Worm (Caenorhabditis elegans): Measurements from ENCODE around the gene T21C9.13.

The T21C9.13 gene

ce11 chrV:10598670-10599154, 1.6 kb downstream of the T21C9.13 start, which contains the start of gene scpl-4:
TSS of gene scpl-4 (plus strand) at chrV:10599104.
- TF ChIP-seq blmp-1 (tag; optimal IDR thresholded peaks at IDR 0.05) = peak; percentile 12
- TF ChIP-seq aha-1 (tag; optimal IDR thresholded peaks at IDR 0.05) = no peak
- TF ChIP-seq C04F5.9 (tag; optimal IDR thresholded peaks at IDR 0.05) = no peak
- no peak for TF ChIP-seq unc-62 (GFP tag; optimal IDR thresholded peaks at IDR 0.05)
- no peak for TF ChIP-seq mab-9 (GFP tag; IDR thresholded peaks at IDR 0.05)
- no peak for TF ChIP-seq fkh-10 (GFP tag; optimal IDR thresholded peaks at IDR 0.05)
- TF ChIP-seq lin-35 (GFP tag; optimal IDR thresholded peaks at IDR 0.05) = peak in 1 of 2 experiments; percentile 26
- no peak for TF ChIP-seq lin-15B (tag; optimal IDR thresholded peaks at IDR 0.05)
- no peak for TF ChIP-seq ceh-90 (tag; optimal IDR thresholded peaks at IDR 0.05)
- TF ChIP-seq dpl-1 (GFP tag; optimal IDR thresholded peaks at IDR 0.05) = peak in 1 of 3 experiments; percentile 30
- no peak for TF ChIP-seq jun-1 (tag; optimal IDR thresholded peaks at IDR 0.05)
- peak in 1 of 2 experiments; percentile 1 for TF ChIP-seq efl-1 (optimal IDR thresholded peaks at IDR 0.05)
- no peak for TF ChIP-seq efl-1 (GFP tag; optimal IDR thresholded peaks at IDR 0.05 in 1 of 2)
- no peak for TF ChIP-seq mep-1 (tag; optimal IDR thresholded peaks at IDR 0.05)
- no peak for TF ChIP-seq pqm-1 (tag; optimal IDR thresholded peaks at IDR 0.05)

DNA sequence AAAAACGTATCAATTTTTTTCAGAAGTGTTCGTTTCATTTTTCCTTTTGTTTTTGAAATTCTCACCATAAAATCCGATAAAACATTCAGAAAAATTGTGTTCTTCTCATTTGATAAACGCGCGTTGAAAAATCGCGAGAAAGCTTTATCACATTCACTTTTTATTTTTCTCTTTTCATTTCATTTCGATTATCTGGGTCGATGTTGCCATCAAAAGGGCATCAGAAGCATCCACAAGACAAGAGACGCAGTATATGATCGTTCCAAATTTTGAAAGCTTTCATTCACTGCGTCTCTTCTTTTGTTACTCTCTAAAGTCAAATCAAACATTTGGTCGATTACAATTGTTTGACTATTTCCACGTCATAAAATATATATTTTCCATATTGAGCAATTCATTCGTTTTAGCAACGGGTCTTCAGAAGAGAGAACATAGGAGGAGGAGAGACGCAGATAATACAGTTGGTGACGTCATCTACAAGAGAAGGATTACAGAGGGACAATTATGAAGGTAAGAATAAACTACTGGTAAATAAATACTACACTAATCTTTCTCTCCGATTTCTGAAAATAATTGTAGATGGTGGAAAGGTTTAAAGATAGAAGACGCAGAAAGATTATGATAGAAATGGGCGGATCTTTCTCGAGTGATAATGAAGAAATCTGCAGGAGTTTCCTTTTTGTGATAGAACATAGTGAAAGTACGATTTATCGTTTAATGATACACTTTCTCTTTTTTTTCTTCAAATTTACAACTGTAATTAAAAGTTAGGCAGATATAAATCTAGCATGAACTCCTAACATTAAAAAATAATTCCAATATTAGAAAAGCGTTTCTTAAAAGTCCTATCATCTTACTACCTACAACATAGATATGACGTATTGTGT, 5.2 kb downstream of the T21C9.13 start, which contains the start of gene H27A22.1:
H27A22.1 (plus strand) TSS at position 505 of the 887 bp plus-strand sequence.
- TF ChIP-seq blmp-1 (tag; optimal IDR thresholded peaks at IDR 0.05) (peak; percentile 98), nhr-85 (tag) (peak; percentile 62), ztf-4 (tag; optimal IDR thresholded peaks at IDR 0.05) (no peak)

DNA sequence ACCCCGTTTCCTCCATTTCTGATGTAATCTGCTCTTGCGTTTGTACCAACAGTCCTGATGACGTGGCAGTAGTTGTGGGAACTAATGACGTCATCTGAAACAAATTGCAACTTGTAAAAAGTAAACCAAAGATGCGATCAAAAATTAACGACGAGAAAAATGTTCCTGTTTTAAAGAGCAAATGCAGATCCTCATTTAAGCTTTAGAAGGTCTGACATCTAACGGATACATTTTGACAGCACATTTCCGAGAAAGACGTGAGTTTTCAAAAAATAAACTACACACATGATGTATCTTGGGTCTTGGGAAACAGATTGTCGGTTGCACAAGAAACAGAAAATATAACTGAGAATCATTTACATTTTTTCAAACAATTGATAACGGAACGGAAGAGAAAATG, 18.4 kb downstream of the T21C9.13 start, which contains the start of gene H09F14.1:
H09F14.1 (minus strand) TSS at position 101 of the 400 bp plus-strand sequence.
- no peak for TF ChIP-seq efl-3 (GFP tag; optimal IDR thresholded peaks at IDR 0.05)
- TF ChIP-seq egl-27 (tag; optimal IDR thresholded peaks at IDR 0.05) = no peak
- TF ChIP-seq unc-130 (tag; optimal IDR thresholded peaks at IDR 0.05) = no peak
- no peak for TF ChIP-seq nhr-84 (tag; optimal IDR thresholded peaks at IDR 0.05)
- no peak for TF ChIP-seq tlp-1 (tag; optimal IDR thresholded peaks at IDR 0.05)
- no peak for TF ChIP-seq nhr-90 (tag; optimal IDR thresholded peaks at IDR 0.05; ENCODE audit: poor library complexity)
- no peak for TF ChIP-seq aly-2 (tag; optimal IDR thresholded peaks at IDR 0.05)
- no peak for TF ChIP-seq irx-1 (tag; optimal IDR thresholded peaks at IDR 0.05)

- no peak for TF ChIP-seq C04F5.9 (tag; optimal IDR thresholded peaks at IDR 0.05)
- no peak for TF ChIP-seq swsn-7 (tag; optimal IDR thresholded peaks at IDR 0.05)
- no peak for TF ChIP-seq hlh-17 (GFP tag; optimal IDR thresholded peaks at IDR 0.05; ENCODE audit: borderline replicate concordance)
Measured at ce11 chrV:10630497-10630896, 33.4 kb downstream of the T21C9.13 start.

DNA sequence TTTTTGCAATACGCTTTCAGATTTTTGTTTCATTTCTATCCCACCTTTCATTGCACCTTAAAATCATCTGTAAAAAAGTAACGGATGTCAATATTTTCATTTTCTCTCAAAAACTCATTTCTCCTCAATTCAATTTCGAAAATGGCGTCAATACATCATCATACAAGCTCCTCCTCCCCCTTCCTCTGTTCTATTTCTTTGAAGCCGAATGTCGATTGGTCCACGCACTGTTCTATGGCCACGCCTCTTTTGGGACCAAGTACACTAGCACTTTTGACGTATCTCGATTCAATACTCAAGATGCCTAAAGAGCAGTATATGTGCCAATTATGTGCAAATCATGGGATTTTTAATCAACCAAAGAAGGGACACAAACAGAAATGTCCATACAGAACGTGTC, 35.7 kb downstream of the T21C9.13 start, which contains the start of gene mab-23:
mab-23 (plus strand) TSS at position 301 of the 400 bp plus-strand sequence.
- TF ChIP-seq unc-130 (tag; optimal IDR thresholded peaks at IDR 0.05) = no peak
- no peak for TF ChIP-seq zip-4 (GFP tag; optimal IDR thresholded peaks at IDR 0.05)
- no peak for TF ChIP-seq ama-1 (optimal IDR thresholded peaks at IDR 0.05)
- TF ChIP-seq isw-1 (GFP tag; IDR thresholded peaks at IDR 0.05) = no peak
- TF ChIP-seq lir-3 (tag; optimal IDR thresholded peaks at IDR 0.05; ENCODE audit: poor library complexity) = no peak
- no peak for TF ChIP-seq fkh-10 (GFP tag; optimal IDR thresholded peaks at IDR 0.05)
- no peak for TF ChIP-seq snu-23 (GFP tag; optimal IDR thresholded peaks at IDR 0.05)
- TF ChIP-seq egl-27 (tag; optimal IDR thresholded peaks at IDR 0.05) = no peak
- TF ChIP-seq nhr-76 (tag; optimal IDR thresholded peaks at IDR 0.05) = no peak
- no peak for TF ChIP-seq skn-1 (tag; optimal IDR thresholded peaks at IDR 0.05)
- no peak for TF ChIP-seq mdl-1 (tag; optimal IDR thresholded peaks at IDR 0.05)
- no peak for TF ChIP-seq lin-35 (GFP tag; optimal IDR thresholded peaks at IDR 0.05)
